Fruit fly (Drosophila melanogaster) whole organism, pupa: ENCODE data around the gene Agpat2.

Experiments
- CG12605 ChIP-seq: fragments of 200-800 bp; sonication (Bioruptor generic); IDR thresholded peaks from 2 replicates; pipeline ENCODE4 v1.3.6; 2022; ENCODE audit warnings: missing biosample characterization, missing genetic modification characterization
- CG8301 ChIP-seq: fragments of 200-800 bp; sonication (Bioruptor generic); optimal IDR thresholded peaks from 2 replicates; lab custom pipeline; 2018; ENCODE audit warnings: missing biosample characterization, mild to moderate bottlenecking, missing genetic modification characterization
- EcR ChIP-seq: fragments of 200-800 bp; sonication (Bioruptor generic); optimal IDR thresholded peaks from 3 replicates; lab custom pipeline; 2019; ENCODE audit warnings: missing biosample characterization, missing genetic modification characterization, mild to moderate bottlenecking, moderate library complexity, missing genetic modification reagents
- Pif1B ChIP-seq: fragments of 200-800 bp; sonication (Bioruptor generic); optimal IDR thresholded peaks from 3 replicates; lab custom pipeline; 2016; ENCODE audit warnings: missing biosample characterization, missing genetic modification characterization
- gl ChIP-seq: fragments of 200-800 bp; sonication (Bioruptor generic); optimal IDR thresholded peaks from 2 replicates; lab custom pipeline; 2018; ENCODE audit warnings: missing biosample characterization, mild to moderate bottlenecking, missing genetic modification characterization
- rn ChIP-seq: fragments of 200-800 bp; sonication (Bioruptor generic); IDR thresholded peaks from 2 replicates; pipeline ENCODE4 v1.3.6; 2022; ENCODE audit warnings: missing biosample characterization, missing genetic modification characterization

DNA sequence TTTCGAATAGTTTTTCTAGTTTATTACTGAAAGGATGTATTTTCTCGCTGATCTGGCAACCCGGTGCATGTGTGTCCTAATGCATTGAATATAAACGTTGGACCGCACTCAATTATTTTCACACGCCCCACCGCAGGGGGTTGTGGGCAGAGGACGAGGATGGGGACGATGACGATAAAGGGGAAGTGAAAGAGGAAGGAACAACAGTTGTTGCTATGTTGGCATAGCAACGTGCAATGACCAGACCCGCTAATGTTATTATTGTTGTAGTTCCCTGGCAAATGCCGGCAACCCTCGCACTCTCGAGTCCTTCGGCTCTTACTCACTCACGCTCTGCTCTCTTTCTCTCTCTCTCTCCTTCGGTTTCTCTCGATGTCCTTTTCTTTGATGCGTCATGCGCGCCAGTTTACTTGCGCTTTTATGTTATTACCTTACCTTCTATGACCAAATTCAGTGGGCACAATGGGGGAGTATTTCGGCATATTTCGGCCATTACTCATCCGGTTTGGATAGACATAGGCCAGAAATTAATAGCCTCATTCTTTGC, 39.1 kb downstream of the Agpat2 start:
- no peak for TF ChIP-seq CG12605 (GFP tag; lab: Robert Waterston, UW)
- no peak for TF ChIP-seq rn (GFP tag; lab: Robert Waterston, UW)
- no peak for TF ChIP-seq Pif1B (GFP tag; lab: Kevin White, UChicago)
- TF ChIP-seq EcR, result no peak
- no peak for TF ChIP-seq CG8301
- TF ChIP-seq gl (tag; lab: Kevin White, UChicago), result no peak
